Worm (Caenorhabditis elegans) whole organism, late embryonic: ENCODE data around the gene F59A6.3.

Experiments used
- C38D4.7 ChIP-seq: fragments of 200-800 bp; sonication (Bioruptor generic); optimal IDR thresholded peaks from 2 replicates; lab custom pipeline; 2018; ENCODE audit warnings: mild to moderate bottlenecking, missing genetic modification characterization, moderate library complexity, missing compliant biosample characterization
- K09A11.1 ChIP-seq: sonication (generic microtip); optimal IDR thresholded peaks from 2 replicates; lab custom pipeline; 2017; ENCODE audit warnings: antibody characterized with exemption, mild to moderate bottlenecking, missing genetic modification characterization, missing compliant biosample characterization; ENCODE audit not compliant: insufficient read depth
- ceh-14 ChIP-seq: sonication (generic microtip); optimal IDR thresholded peaks from 2 replicates; lab custom pipeline; 2016; ENCODE audit warnings: missing genotype, missing genetic modification characterization, missing compliant biosample characterization
- ceh-18 ChIP-seq: sonication (generic microtip); optimal IDR thresholded peaks from 2 replicates; lab custom pipeline; 2016; ENCODE audit warnings: missing genetic modification characterization, missing compliant biosample characterization
- ceh-30 ChIP-seq: fragments of 150-350 bp; optimal IDR thresholded peaks from 2 replicates; lab custom pipeline; 2014; ENCODE audit warnings: missing biosample characterization, missing genetic modification characterization
- ceh-45 ChIP-seq: fragments of 200-800 bp; sonication (Bioruptor generic); IDR thresholded peaks from 2 replicates; pipeline ENCODE4 v1.3.6; 2022; ENCODE audit warnings: missing genetic modification reagents, missing genetic modification characterization, missing compliant biosample characterization
- ets-4 ChIP-seq: sonication (generic microtip); optimal IDR thresholded peaks from 2 replicates; lab custom pipeline; 2016; ENCODE audit warnings: missing genetic modification characterization, missing compliant biosample characterization
- hlh-30 ChIP-seq: sonication (generic microtip); optimal IDR thresholded peaks from 2 replicates; lab custom pipeline; 2017; ENCODE audit warnings: antibody characterized with exemption, missing genetic modification characterization, missing compliant biosample characterization; ENCODE audit not compliant: insufficient read depth
- mec-3 ChIP-seq: sonication (generic microtip); optimal IDR thresholded peaks from 2 replicates; lab custom pipeline; 2016; ENCODE audit warnings: borderline replicate concordance, missing genetic modification characterization, missing compliant biosample characterization
- nfya-1 ChIP-seq: sonication (generic microtip); optimal IDR thresholded peaks from 2 replicates; lab custom pipeline; 2017; ENCODE audit warnings: missing genetic modification characterization, mild to moderate bottlenecking, missing compliant biosample characterization, antibody characterized with exemption, moderate library complexity
- nhr-11 ChIP-seq: fragments of 150-350 bp; optimal IDR thresholded peaks from 2 replicates; lab custom pipeline; 2014; ENCODE audit warnings: missing biosample characterization, missing genetic modification characterization
- nhr-232 ChIP-seq: sonication (generic microtip); optimal IDR thresholded peaks from 2 replicates; lab custom pipeline; 2016; ENCODE audit warnings: missing genetic modification characterization, missing compliant biosample characterization
- npax-4 ChIP-seq: sonication (generic microtip); optimal IDR thresholded peaks from 2 replicates; lab custom pipeline; 2016; ENCODE audit warnings: missing genetic modification characterization, missing compliant biosample characterization
- odd-2 ChIP-seq: sonication (generic microtip); optimal IDR thresholded peaks from 2 replicates; lab custom pipeline; 2017; ENCODE audit warnings: antibody characterized with exemption, mild to moderate bottlenecking, missing genetic modification characterization, missing compliant biosample characterization
- pat-9 ChIP-seq: fragments of 200-800 bp; sonication (Bioruptor generic); optimal IDR thresholded peaks from 2 replicates; lab custom pipeline; 2018; ENCODE audit warnings: mild to moderate bottlenecking, missing genetic modification characterization, moderate library complexity, missing compliant biosample characterization
- pax-1 ChIP-seq: fragments of 150-350 bp; optimal IDR thresholded peaks from 2 replicates; lab custom pipeline; 2014; ENCODE audit warnings: missing biosample characterization, missing genetic modification characterization
- pha-2 ChIP-seq: sonication (generic microtip); optimal IDR thresholded peaks from 2 replicates; lab custom pipeline; 2017; ENCODE audit warnings: mild to moderate bottlenecking, missing genetic modification characterization, missing compliant biosample characterization
- pha-4 ChIP-seq: fragments of 150-350 bp; optimal IDR thresholded peaks from 2 replicates; lab custom pipeline; 2018; ENCODE audit warnings: missing biosample characterization, missing genetic modification reagents, missing genetic modification characterization
- pqm-1 ChIP-seq: sonication (generic microtip); optimal IDR thresholded peaks from 2 replicates; lab custom pipeline; 2016; ENCODE audit warnings: missing genetic modification characterization, missing compliant biosample characterization
- ref-2 ChIP-seq: sonication (generic microtip); optimal IDR thresholded peaks from 2 replicates; lab custom pipeline; 2016; ENCODE audit warnings: missing genetic modification characterization, missing compliant biosample characterization
- rnt-1 ChIP-seq: sonication (generic microtip); optimal IDR thresholded peaks from 2 replicates; lab custom pipeline; 2016; ENCODE audit warnings: missing genetic modification characterization, missing compliant biosample characterization
- syd-9 ChIP-seq: sonication (generic microtip); optimal IDR thresholded peaks from 2 replicates; lab custom pipeline; 2016; ENCODE audit warnings: mild to moderate bottlenecking, missing genetic modification characterization, moderate library complexity, missing compliant biosample characterization
- tbx-7 ChIP-seq: sonication (generic microtip); optimal IDR thresholded peaks from 2 replicates; lab custom pipeline; 2016; ENCODE audit warnings: missing genotype, missing genetic modification characterization, missing compliant biosample characterization
- ttx-3 ChIP-seq: sonication (generic microtip); optimal IDR thresholded peaks from 2 replicates; lab custom pipeline; 2016; ENCODE audit warnings: missing genetic modification reagents, missing genetic modification characterization, missing compliant biosample characterization

F59A6.3 gene

DNA sequence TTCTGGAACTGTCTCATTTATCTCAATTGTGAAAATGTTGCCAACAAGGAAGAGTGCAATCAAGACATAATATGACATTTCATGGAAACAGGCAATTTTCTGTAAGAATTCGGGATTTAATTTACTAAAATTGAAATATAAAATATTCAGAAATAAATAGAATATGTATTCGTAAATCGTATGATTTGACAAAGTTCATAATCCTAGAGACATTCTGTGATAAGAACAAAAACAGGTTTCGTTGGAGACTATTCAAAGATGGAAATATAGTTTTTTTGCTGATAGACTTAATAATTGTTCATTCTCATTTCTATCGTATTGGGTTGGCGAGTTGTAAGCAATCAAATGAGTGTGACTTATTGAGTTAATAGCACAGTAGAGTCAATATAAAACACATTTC, 49.9 kb downstream of the F59A6.3 start, which contains the start of gene C27A2.12:
Gene C27A2.12 (minus strand): TSS at position 101 of the 400 bp plus-strand sequence.
- TF ChIP-seq syd-9 (no peak), pqm-1 (tag; lab: Kevin White, UChicago) (no peak), ttx-3 (tag; lab: Kevin White, UChicago) (no peak), ceh-18 (no peak), nhr-11 (no peak), C38D4.7 (GFP tag; lab: Kevin White, UChicago) (no peak), pax-1 (tag; lab: Kevin White, UChicago) (no peak), nhr-232 (tag; lab: Kevin White, UChicago) (no peak), pha-4 (no peak), tbx-7 (tag; lab: Kevin White, UChicago) (no peak)

DNA sequence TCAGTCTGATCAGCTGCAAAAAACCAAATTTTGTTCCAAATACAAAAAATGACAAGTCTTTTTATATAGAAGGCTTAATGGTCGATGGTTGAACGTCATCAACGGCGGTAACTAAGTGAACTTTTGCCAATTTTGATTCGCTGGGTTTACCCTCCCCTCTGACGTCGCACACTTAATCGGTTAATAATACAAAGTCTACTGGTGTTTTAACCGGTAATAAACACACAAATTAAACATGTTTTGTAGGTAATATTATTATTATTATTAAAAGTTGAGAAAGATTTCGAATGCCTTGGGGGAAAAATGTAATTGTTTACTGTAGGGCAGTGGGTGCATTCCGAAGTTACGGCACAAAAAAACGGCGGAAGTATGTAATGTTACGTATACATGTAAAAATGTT, 52.6 kb downstream of the F59A6.3 start, which contains the start of gene pho-12:
Gene pho-12 (minus strand): TSS at position 101 of the 400 bp plus-strand sequence.
- TF ChIP-seq hlh-30 (tag; lab: Kevin White, UChicago) (no peak), nfya-1 (tag; lab: Kevin White, UChicago) (no peak), ets-4 (tag; lab: Kevin White, UChicago) (no peak), rnt-1 (tag; lab: Kevin White, UChicago) (no peak), C38D4.7 (GFP tag; lab: Kevin White, UChicago) (no peak), ceh-14 (tag; lab: Kevin White, UChicago) (no peak), K09A11.1 (tag; lab: Kevin White, UChicago) (no peak), pha-2 (tag; lab: Kevin White, UChicago) (no peak), nhr-232 (tag; lab: Kevin White, UChicago) (no peak), mec-3 (tag; lab: Kevin White, UChicago) (no peak), npax-4 (tag; lab: Kevin White, UChicago) (no peak), tbx-7 (tag; lab: Kevin White, UChicago) (no peak), ref-2 (no peak), ceh-30 (tag; lab: Kevin White, UChicago) (no peak), ceh-45 (GFP tag; lab: Robert Waterston, UW) (no peak), odd-2 (tag; lab: Kevin White, UChicago) (no peak), pat-9 (no peak)
